Fruit fly (Drosophila melanogaster) whole organism, embryonic: ENCODE data around the gene Pex3.
A peak's percentile ranks its signal among the peaks of the same experiment; 100 is the strongest.

Experiments used
- ATbp ChIP-seq: fragments of 200-800 bp; sonication (Bioruptor generic); optimal IDR thresholded peaks from 2 replicates; lab custom pipeline; 2017; ENCODE audit warnings: missing biosample characterization, mild to moderate bottlenecking, missing genetic modification characterization, missing genetic modification reagents
- CG10321 ChIP-seq: fragments of 200-800 bp; sonication (Bioruptor generic); IDR thresholded peaks from 2 replicates; pipeline ENCODE4 v1.3.6; 2022; ENCODE audit warnings: missing biosample characterization, missing genetic modification characterization
- CG10654 ChIP-seq: fragments of 200-800 bp; sonication (Bioruptor generic); optimal IDR thresholded peaks from 2 replicates; lab custom pipeline; 2016; ENCODE audit warnings: missing biosample characterization, missing genetic modification characterization
- CG11247 ChIP-seq: fragments of 200-800 bp; sonication (Bioruptor generic); IDR thresholded peaks from 2 replicates; pipeline ENCODE4 v1.3.6; 2022; ENCODE audit warnings: missing biosample characterization, missing genetic modification characterization
- CG12391 ChIP-seq: fragments of 200-800 bp; sonication (Bioruptor generic); optimal IDR thresholded peaks from 3 replicates; lab custom pipeline; 2018; ENCODE audit warnings: missing biosample characterization, mild to moderate bottlenecking, missing genetic modification characterization, moderate library complexity
- CG13775 ChIP-seq: fragments of 200-800 bp; sonication (Bioruptor generic); optimal IDR thresholded peaks from 3 replicates; lab custom pipeline; 2017; ENCODE audit warnings: missing biosample characterization, mild to moderate bottlenecking, missing genetic modification characterization
- CG1603 ChIP-seq: fragments of 200-800 bp; sonication (Bioruptor generic); optimal IDR thresholded peaks from 2 replicates; lab custom pipeline; 2019; ENCODE audit warnings: missing biosample characterization, mild to moderate bottlenecking, missing genetic modification characterization, moderate library complexity
- CG18619 ChIP-seq: fragments of 200-800 bp; sonication (Bioruptor generic); optimal IDR thresholded peaks from 3 replicates; lab custom pipeline; 2017; ENCODE audit warnings: missing biosample characterization, mild to moderate bottlenecking, missing genetic modification characterization
- CG2889 ChIP-seq: fragments of 200-800 bp; sonication (Bioruptor generic); IDR thresholded peaks from 3 replicates; pipeline ENCODE4 v1.3.6; 2022; ENCODE audit warnings: missing biosample characterization, missing genetic modification characterization
- CG30403 ChIP-seq: fragments of 200-800 bp; sonication (Bioruptor generic); optimal IDR thresholded peaks from 3 replicates; lab custom pipeline; 2016; ENCODE audit warnings: missing biosample characterization, missing genetic modification characterization
- CG3281 ChIP-seq: fragments of 200-800 bp; sonication (Bioruptor generic); optimal IDR thresholded peaks from 3 replicates; lab custom pipeline; 2017; ENCODE audit warnings: missing biosample characterization, mild to moderate bottlenecking, missing genetic modification characterization
- CG4328 ChIP-seq: fragments of 200-800 bp; sonication (Bioruptor generic); optimal IDR thresholded peaks from 3 replicates; lab custom pipeline; 2017; ENCODE audit warnings: missing biosample characterization, missing genetic modification reagents, missing genetic modification characterization
- CG4360 ChIP-seq: fragments of 200-800 bp; sonication (Bioruptor generic); IDR thresholded peaks from 2 replicates; pipeline ENCODE4 v1.3.6; 2022; ENCODE audit warnings: missing biosample characterization, missing genetic modification characterization
- CG4404 ChIP-seq: fragments of 200-800 bp; sonication (Bioruptor generic); IDR thresholded peaks from 2 replicates; pipeline ENCODE4 v1.3.6; 2022; ENCODE audit warnings: missing biosample characterization, missing genetic modification characterization
- CG5245 ChIP-seq: fragments of 200-800 bp; sonication (Bioruptor generic); optimal IDR thresholded peaks from 3 replicates; lab custom pipeline; 2016; ENCODE audit warnings: missing biosample characterization, missing genetic modification characterization
- CG5953 ChIP-seq: fragments of 200-800 bp; sonication (Bioruptor generic); IDR thresholded peaks from 2 replicates; pipeline ENCODE4 v1.3.6; 2022; ENCODE audit warnings: missing biosample characterization, missing genetic modification characterization
- CG6654 ChIP-seq: fragments of 200-800 bp; sonication (Bioruptor generic); optimal IDR thresholded peaks from 2 replicates; lab custom pipeline; 2017; ENCODE audit warnings: missing biosample characterization, mild to moderate bottlenecking, missing genetic modification characterization
- CG9215 ChIP-seq: fragments of 200-800 bp; sonication (Bioruptor generic); IDR thresholded peaks from 2 replicates; pipeline ENCODE4 v1.3.6; 2022; ENCODE audit warnings: missing biosample characterization, missing genetic modification characterization
- CG9727 ChIP-seq: fragments of 200-800 bp; sonication (Bioruptor generic); optimal IDR thresholded peaks from 3 replicates; lab custom pipeline; 2017; ENCODE audit warnings: missing biosample characterization, mild to moderate bottlenecking, missing genetic modification characterization
- CkIIα-i1 ChIP-seq: fragments of 200-800 bp; sonication (Bioruptor generic); IDR thresholded peaks from 2 replicates; pipeline ENCODE4 v1.3.6; 2022; ENCODE audit warnings: missing biosample characterization, missing genetic modification characterization
- CoRest ChIP-seq: fragments of 200-800 bp; sonication (Bioruptor generic); optimal IDR thresholded peaks from 3 replicates; lab custom pipeline; 2018; ENCODE audit warnings: missing biosample characterization, mild to moderate bottlenecking, missing genetic modification characterization, moderate library complexity
- Doc3 ChIP-seq: fragments of 200-800 bp; sonication (Bioruptor generic); IDR thresholded peaks from 3 replicates; pipeline ENCODE4 v1.3.6; 2022; ENCODE audit warnings: missing biosample characterization, missing genetic modification characterization; ENCODE audit not compliant: partially characterized antibody
- Dref ChIP-seq: fragments of 200-800 bp; sonication (Bioruptor generic); IDR thresholded peaks from 2 replicates; pipeline ENCODE4 v1.3.6; 2022; ENCODE audit warnings: missing biosample characterization, missing genetic modification characterization
- Eip74EF ChIP-seq, 2 experiments: fragments of 200-800 bp in 1 of 2; fragments of >200 bp in 1 of 2; sonication (Bioruptor generic) in 1 of 2; optimal IDR thresholded peaks; 2 replicates each; lab custom pipeline; 2017 to 2019; ENCODE audit warnings: missing biosample characterization in 2 of 2, missing genetic modification characterization in 2 of 2, mild to moderate bottlenecking in 1 of 2, moderate library complexity in 1 of 2
- Med ChIP-seq: fragments of 200-800 bp; sonication (Bioruptor generic); peaks from one replicate; lab custom pipeline; 2016; ENCODE audit warnings: missing biosample characterization, missing genetic modification characterization, mild to moderate bottlenecking, inconsistent platforms, moderate library complexity
- Nf-YA ChIP-seq: fragments of 200-800 bp; sonication (Bioruptor generic); IDR thresholded peaks from 2 replicates; pipeline ENCODE4 v1.3.6; 2022; ENCODE audit warnings: missing biosample characterization, missing genetic modification characterization
- Ssrp ChIP-seq: fragments of 200-800 bp; sonication (Bioruptor generic); optimal IDR thresholded peaks from 2 replicates; lab custom pipeline; 2018; ENCODE audit warnings: missing biosample characterization, mild to moderate bottlenecking, missing genetic modification characterization, moderate library complexity
- ac ChIP-seq: fragments of 200-800 bp; sonication (Bioruptor generic); optimal IDR thresholded peaks from 3 replicates; lab custom pipeline; 2017; ENCODE audit warnings: missing biosample characterization, mild to moderate bottlenecking, missing genetic modification characterization
- bcd ChIP-seq: fragments of 200-800 bp; sonication (Bioruptor generic); optimal IDR thresholded peaks from 2 replicates; lab custom pipeline; 2017; ENCODE audit warnings: missing biosample characterization, mild to moderate bottlenecking, missing genetic modification characterization
- chm ChIP-seq: fragments of 200-800 bp; sonication (Bioruptor generic); IDR thresholded peaks from 2 replicates; pipeline ENCODE4 v1.3.6; 2022; ENCODE audit warnings: missing biosample characterization, missing genetic modification characterization
- crp ChIP-seq, 2 experiments: fragments of 200-800 bp; sonication (Bioruptor generic); optimal IDR thresholded peaks; 2 replicates in 1 of 2; 3 replicates in 1 of 2; lab custom pipeline; 2017; ENCODE audit warnings: missing biosample characterization in 2 of 2, missing genetic modification characterization in 2 of 2, mild to moderate bottlenecking in 1 of 2, moderate library complexity in 1 of 2
- dimm ChIP-seq: fragments of 200-800 bp; sonication (Bioruptor generic); IDR thresholded peaks from 2 replicates; pipeline ENCODE4 v1.3.6; 2022; ENCODE audit warnings: missing biosample characterization, missing genetic modification characterization
- disco-r ChIP-seq: fragments of 200-800 bp; sonication (Bioruptor generic); optimal IDR thresholded peaks from 2 replicates; lab custom pipeline; 2016; ENCODE audit warnings: missing biosample characterization, missing genetic modification characterization
- ewg ChIP-seq: fragments of 200-800 bp; sonication (Bioruptor generic); optimal IDR thresholded peaks from 3 replicates; lab custom pipeline; 2017; ENCODE audit warnings: mild to moderate bottlenecking, missing biosample characterization, missing genetic modification reagents, missing genetic modification characterization
- fd96Cb ChIP-seq: fragments of 200-800 bp; sonication (Bioruptor generic); optimal IDR thresholded peaks from 2 replicates; lab custom pipeline; 2018; ENCODE audit warnings: missing biosample characterization, mild to moderate bottlenecking, missing genetic modification characterization, moderate library complexity
- gcm2 ChIP-seq: fragments of 200-800 bp; sonication (Bioruptor generic); optimal IDR thresholded peaks from 2 replicates; lab custom pipeline; 2016; ENCODE audit warnings: missing biosample characterization, missing genetic modification characterization
- gem ChIP-seq: fragments of 200-800 bp; sonication (Bioruptor generic); optimal IDR thresholded peaks from 2 replicates; lab custom pipeline; 2019; ENCODE audit warnings: missing biosample characterization, mild to moderate bottlenecking, missing genetic modification characterization, moderate library complexity
- gfzf ChIP-seq: fragments of 200-800 bp; sonication (Bioruptor generic); optimal IDR thresholded peaks from 2 replicates; lab custom pipeline; 2016; ENCODE audit warnings: missing biosample characterization, mild to moderate bottlenecking, missing genetic modification characterization, moderate library complexity
- h ChIP-seq: fragments of >200 bp; optimal IDR thresholded peaks from 2 replicates; lab custom pipeline; 2017
- hb ChIP-seq: fragments of 200-800 bp; sonication (Bioruptor generic); IDR thresholded peaks from 3 replicates; pipeline ENCODE4 v1.3.6; 2022; ENCODE audit warnings: missing biosample characterization, missing genetic modification characterization; ENCODE audit not compliant: partially characterized antibody
- jing ChIP-seq: fragments of 200-800 bp; sonication (Bioruptor generic); optimal IDR thresholded peaks from 2 replicates; lab custom pipeline; 2018; ENCODE audit warnings: missing biosample characterization, mild to moderate bottlenecking, missing genetic modification characterization
- mam ChIP-seq: fragments of 200-800 bp; sonication (Bioruptor generic); optimal IDR thresholded peaks from 3 replicates; lab custom pipeline; 2016; ENCODE audit warnings: missing biosample characterization, missing genetic modification characterization
- nom ChIP-seq: fragments of 200-800 bp; sonication (Bioruptor generic); optimal IDR thresholded peaks from 2 replicates; lab custom pipeline; 2017; ENCODE audit warnings: missing biosample characterization, missing genetic modification characterization, mild to moderate bottlenecking, moderate library complexity, missing genetic modification reagents
- pzg ChIP-seq: fragments of 200-800 bp; sonication (Bioruptor generic); optimal IDR thresholded peaks from 3 replicates; lab custom pipeline; 2018; ENCODE audit warnings: missing biosample characterization, mild to moderate bottlenecking, missing genetic modification characterization, moderate library complexity
- slp2 ChIP-seq: fragments of 200-800 bp; sonication (Bioruptor generic); optimal IDR thresholded peaks from 2 replicates; lab custom pipeline; 2016; ENCODE audit warnings: missing biosample characterization, missing genetic modification characterization
- sna ChIP-seq: fragments of 200-800 bp; sonication (Bioruptor generic); IDR thresholded peaks from 2 replicates; pipeline ENCODE4 v1.3.6; 2022; ENCODE audit warnings: missing biosample characterization, missing genetic modification characterization; ENCODE audit not compliant: partially characterized antibody
- stc ChIP-seq: fragments of 200-800 bp; sonication (Bioruptor generic); IDR thresholded peaks from 2 replicates; pipeline ENCODE4 v1.3.6; 2022; ENCODE audit warnings: missing biosample characterization, missing genetic modification characterization
- twi ChIP-seq: fragments of 200-800 bp; optimal IDR thresholded peaks from 2 replicates; lab custom pipeline; 2019; ENCODE audit warnings: missing biosample characterization, mild to moderate bottlenecking, missing genetic modification characterization, moderate library complexity
- yki ChIP-seq: fragments of >200 bp; optimal IDR thresholded peaks from 3 replicates; lab custom pipeline; 2018

Pex3 gene

DNA sequence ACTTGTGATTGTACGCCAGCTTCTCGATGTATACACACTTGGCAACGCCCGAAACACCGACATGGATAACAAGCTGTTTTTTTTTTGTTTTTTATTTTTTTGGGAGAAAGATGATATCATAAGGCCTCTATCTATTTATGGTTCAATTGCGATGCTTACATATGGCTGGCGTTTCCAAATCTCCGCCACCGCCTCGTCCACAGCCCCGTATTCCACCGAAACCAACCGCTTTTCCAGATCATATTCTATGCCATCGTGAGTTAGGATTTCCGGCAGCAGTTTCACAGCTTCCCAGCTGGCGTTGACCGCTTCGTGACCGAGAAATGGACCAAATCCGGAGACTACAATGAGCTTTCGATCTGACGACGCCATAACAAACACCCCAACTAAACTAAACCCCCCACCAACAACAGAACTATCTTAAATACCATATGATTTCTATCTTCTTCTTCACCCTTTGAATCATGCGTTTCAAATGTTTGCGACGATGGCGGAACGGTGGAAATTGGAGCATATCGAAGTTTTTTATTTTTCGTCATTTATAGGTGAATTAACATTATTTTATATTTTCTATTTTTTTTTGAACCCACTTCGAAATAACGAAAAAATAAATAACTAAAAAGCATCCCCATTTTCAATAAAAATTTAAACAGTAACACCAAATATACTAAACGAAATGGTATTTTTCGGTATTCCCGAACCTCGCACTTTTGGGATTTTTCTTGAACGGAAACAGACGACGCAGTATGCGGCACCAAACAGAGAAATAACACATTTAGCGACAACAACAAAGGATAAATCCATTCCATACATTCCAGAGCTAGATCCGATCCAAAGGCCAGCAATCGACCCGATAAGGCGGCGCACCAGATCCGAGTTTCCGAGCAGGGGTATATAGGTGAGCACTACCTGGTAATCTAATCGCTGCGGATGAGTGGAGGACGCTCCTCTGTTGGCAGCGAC, at the start of gene Pex3, which contains the start of gene CG32147 (continued):
- TF ChIP-seq disco-r (GFP tag; lab: Kevin White, UChicago) (no peak), CG4328 (GFP tag; lab: Kevin White, UChicago) (no peak), CG5953 (GFP tag; lab: Robert Waterston, UW) (no peak), Nf-YA (GFP tag; lab: Robert Waterston, UW) (no peak), Ssrp (tag; lab: Kevin White, UChicago) (no peak), Med (GFP tag; lab: Kevin White, UChicago) (peak; percentile 80), twi (peak; percentile 17), CG9215 (GFP tag; lab: Robert Waterston, UW) (no peak), bcd (GFP tag; lab: Kevin White, UChicago) (no peak), fd96Cb (tag; lab: Kevin White, UChicago) (no peak), CG3281 (GFP tag; lab: Kevin White, UChicago) (no peak), ac (GFP tag; lab: Kevin White, UChicago) (no peak), sna (GFP tag; lab: Robert Waterston, UW) (peak; percentile 26; the same call in 1 of the 2 replicates), Dref (GFP tag; lab: Robert Waterston, UW) (no peak), slp2 (no peak), CG12391 (tag; lab: Kevin White, UChicago) (peak; percentile 48), dimm (GFP tag; lab: Robert Waterston, UW) (no peak), jing (no peak), CG10321 (GFP tag; lab: Robert Waterston, UW) (no peak), gcm2 (GFP tag; lab: Kevin White, UChicago) (no peak), ATbp (no peak), CkIIα-i1 (no peak), gfzf (GFP tag; lab: Kevin White, UChicago) (peak; percentile 89), CG11247 (no peak), CG30403 (no peak), Eip74EF (GFP tag; optimal IDR thresholded peaks at IDR 0.05; lab: Kevin White, UChicago) (no peak), pzg (GFP tag; lab: Kevin White, UChicago) (peak; percentile 70), crp (GFP tag; optimal IDR thresholded peaks at IDR 0.05; lab: Kevin White, UChicago) (peak; percentile 43 to 89), CG4360 (peak; percentile 77), CG1603 (peak; percentile 89), CG6654 (GFP tag; lab: Kevin White, UChicago) (no peak), CG9727 (GFP tag; lab: Kevin White, UChicago) (peak; percentile 3), nom (GFP tag; lab: Kevin White, UChicago) (peak; percentile 17), CG18619 (no peak), CG13775 (GFP tag; lab: Kevin White, UChicago) (no peak), mam (no peak), gem (tag; lab: Kevin White, UChicago) (peak; percentile 16), CG10654 (GFP tag; lab: Kevin White, UChicago) (no peak), hb (GFP tag; lab: Robert Waterston, UW) (0 out of 3 replicates have a peak, but pooled peaks have one; percentile 12), chm (GFP tag; lab: Robert Waterston, UW) (no peak), CoRest (tag; lab: Kevin White, UChicago) (peak; percentile 40), ewg (GFP tag; lab: Kevin White, UChicago) (peak; percentile 4), CG2889 (GFP tag; lab: Robert Waterston, UW) (no peak), yki (lab: Kevin White, UChicago) (no peak), Doc3 (no peak), h (lab: Kevin White, UChicago) (no peak), CG4404 (GFP tag; lab: Robert Waterston, UW) (no peak), CG5245 (GFP tag; lab: Kevin White, UChicago) (no peak), stc (GFP tag; lab: Robert Waterston, UW) (no peak)
